Worm (Caenorhabditis elegans): ENCODE measurements around the gene abts-2.

- TF ChIP-seq dao-5 (tag; optimal IDR thresholded peaks at IDR 0.05) = no peak
- no peak for TF ChIP-seq W03F9.2 (tag; optimal IDR thresholded peaks at IDR 0.05)
Observed at ce11 chrX:11555527-11556137, 29.8 kb upstream of the abts-2 start.

All from whole organism, L4/young adult.